Worm (Caenorhabditis elegans): ENCODE results near the gene F21D5.9.

Gene F21D5.9

DNA sequence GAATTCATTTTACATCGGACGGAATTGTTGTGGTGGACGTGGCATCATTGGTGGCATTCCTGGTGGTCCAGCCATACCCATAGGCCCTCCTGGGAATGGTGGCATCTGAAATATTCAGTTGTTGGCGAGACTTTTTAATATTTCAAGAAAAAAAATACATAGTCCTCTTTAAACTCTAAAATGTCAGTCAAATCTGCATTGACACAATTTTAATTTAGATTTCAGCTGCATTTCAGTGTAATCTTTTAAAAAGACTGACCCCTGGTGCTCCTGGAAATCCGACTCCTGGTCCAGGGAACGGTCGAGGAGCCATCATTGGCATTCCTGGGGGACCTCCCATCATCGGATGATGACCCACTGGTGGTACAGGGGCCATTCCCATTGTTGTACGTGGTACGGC is 36.9 kb upstream of the F21D5.9 start:
- TF ChIP-seq pqm-1 (tag; optimal IDR thresholded peaks at IDR 0.05) (no peak), nhr-23 (tag; optimal IDR thresholded peaks at IDR 0.05) (no peak), eor-1 (tag; optimal IDR thresholded peaks at IDR 0.05) (no peak), nhr-77 (tag; optimal IDR thresholded peaks at IDR 0.05) (no peak), nhr-76 (tag; optimal IDR thresholded peaks at IDR 0.05) (no peak), unc-39 (tag; optimal IDR thresholded peaks at IDR 0.05) (no peak), ama-1 (optimal IDR thresholded peaks at IDR 0.05) (no peak), elt-2 (tag; optimal IDR thresholded peaks at IDR 0.05) (no peak), mdl-1 (tag; optimal IDR thresholded peaks at IDR 0.05) (no peak), ztf-11 (tag; optimal IDR thresholded peaks at IDR 0.05) (no peak), mml-1 (tag; optimal IDR thresholded peaks at IDR 0.05) (no peak), nfya-1 (tag; optimal IDR thresholded peaks at IDR 0.05; ENCODE audit: insufficient read depth) (no peak)

DNA sequence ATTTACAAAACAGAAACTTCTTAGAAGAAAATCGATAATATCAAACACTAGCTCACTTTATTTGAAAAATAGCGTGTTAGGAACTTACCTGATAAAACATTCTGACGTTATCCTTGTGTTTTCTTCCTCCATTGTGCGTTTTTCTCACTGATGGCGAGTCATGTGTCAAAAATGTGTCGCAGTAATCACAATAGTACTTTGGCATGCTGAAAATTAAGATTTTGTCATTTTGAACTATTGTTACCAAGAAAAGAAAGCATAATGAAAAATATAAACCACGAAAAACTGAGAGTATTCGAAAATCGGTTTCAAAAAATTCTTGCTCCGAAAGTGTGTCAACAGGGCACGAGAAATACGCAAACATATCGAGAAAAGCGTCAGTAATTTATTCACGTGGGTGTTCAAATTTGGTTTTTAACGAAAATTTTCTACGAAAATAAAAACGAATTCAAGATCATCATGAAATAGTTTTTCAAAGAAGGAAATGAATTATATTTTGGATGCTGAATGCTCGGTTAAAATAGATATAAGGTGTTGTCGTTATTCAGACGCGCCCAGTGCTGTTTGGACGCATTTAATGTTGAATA is 36.1 kb upstream of the F21D5.9 start, which contains the start of gene snrp-3:
Gene snrp-3 (minus strand): TSS at position 206 of the 587 bp plus-strand sequence.
- TF ChIP-seq ztf-11 (tag; optimal IDR thresholded peaks at IDR 0.05) (no peak), fkh-2 (tag; optimal IDR thresholded peaks at IDR 0.05) (no peak), nhr-77 (tag; optimal IDR thresholded peaks at IDR 0.05) (peak; percentile 39), fkh-10 (GFP tag; optimal IDR thresholded peaks at IDR 0.05) (no peak), pqm-1 (tag; optimal IDR thresholded peaks at IDR 0.05) (peak; percentile 62), ceh-16 (tag; optimal IDR thresholded peaks at IDR 0.05) (no peak), jun-1 (tag; optimal IDR thresholded peaks at IDR 0.05) (peak; percentile 76), nhr-11 (tag; optimal IDR thresholded peaks at IDR 0.05) (peak; percentile 38), unc-62 (GFP tag; optimal IDR thresholded peaks at IDR 0.05) (no peak), tbx-2 (tag; optimal IDR thresholded peaks at IDR 0.05) (peak; percentile 49), R02D3.7 (tag; optimal IDR thresholded peaks at IDR 0.05) (peak; percentile 76), hmg-11 (tag; optimal IDR thresholded peaks at IDR 0.05) (peak; percentile 84), elt-2 (tag; optimal IDR thresholded peaks at IDR 0.05) (peak; percentile 42), nhr-67 (tag; optimal IDR thresholded peaks at IDR 0.05) (no peak), sea-2 (GFP tag; optimal IDR thresholded peaks at IDR 0.05) (no peak), fos-1 (tag; optimal IDR thresholded peaks at IDR 0.05) (no peak), snpc-4 (tag; optimal IDR thresholded peaks at IDR 0.05) (peak; percentile 77), egl-5 (tag; optimal IDR thresholded peaks at IDR 0.05) (no peak), nhr-23 (tag; optimal IDR thresholded peaks at IDR 0.05) (peak; percentile 95), lsy-12 (tag; optimal IDR thresholded peaks at IDR 0.05) (peak; percentile 64), lin-15B (tag; optimal IDR thresholded peaks at IDR 0.05) (peak; percentile 89), skn-1 (tag; optimal IDR thresholded peaks at IDR 0.05) (peak; percentile 83), eor-1 (tag; optimal IDR thresholded peaks at IDR 0.05) (no peak), mdl-1 (tag; optimal IDR thresholded peaks at IDR 0.05) (peak; percentile 8), zag-1 (tag; optimal IDR thresholded peaks at IDR 0.05) (no peak), unc-39 (tag; optimal IDR thresholded peaks at IDR 0.05) (no peak), nfya-1 (tag; optimal IDR thresholded peaks at IDR 0.05; ENCODE audit: insufficient read depth) (peak; percentile 84), mml-1 (tag; optimal IDR thresholded peaks at IDR 0.05) (no peak), ama-1 (optimal IDR thresholded peaks at IDR 0.05) (peak; percentile 71), lin-39 (tag; optimal IDR thresholded peaks at IDR 0.05) (peak; percentile 19), nhr-237 (tag; optimal IDR thresholded peaks at IDR 0.05) (no peak), ceh-82 (tag; optimal IDR thresholded peaks at IDR 0.05) (peak; percentile 23), elt-1 (tag; optimal IDR thresholded peaks at IDR 0.05) (no peak), pha-4 (tag; optimal IDR thresholded peaks at IDR 0.05) (peak; percentile 92), elt-3 (tag; optimal IDR thresholded peaks at IDR 0.05) (no peak), nhr-25 (tag; optimal IDR thresholded peaks at IDR 0.05) (peak; percentile 81), ceh-28 (tag; optimal IDR thresholded peaks at IDR 0.05) (peak; percentile 78), nhr-43 (tag; optimal IDR thresholded peaks at IDR 0.05; ENCODE audit: poor library complexity, severe bottlenecking) (peak; percentile 79)

DNA sequence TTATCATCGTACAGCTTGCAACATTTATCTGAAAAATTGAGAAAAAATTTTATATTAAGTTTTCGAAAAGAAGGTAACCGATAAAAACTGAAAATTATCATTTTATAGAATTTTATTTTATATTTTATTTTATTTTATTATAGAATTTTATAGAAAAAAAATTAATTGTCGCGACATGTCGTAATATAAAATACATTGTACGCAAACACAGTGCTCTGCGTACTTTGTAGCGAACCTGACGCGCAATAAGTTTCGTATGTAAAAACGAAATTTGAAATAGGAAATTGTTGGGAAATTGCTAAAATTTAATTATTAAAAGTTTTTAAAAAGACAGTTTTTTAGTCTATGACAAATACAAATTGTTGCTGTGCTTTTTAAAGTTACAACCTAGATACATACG is 32.3 kb upstream of the F21D5.9 start, which contains the start of the genes hst-1 and ints-6:
Gene hst-1 (minus strand): TSS at position 28 of the 400 bp plus-strand sequence.
Gene ints-6 (plus strand): TSS at position 260 of the 400 bp plus-strand sequence.
- no peak for TF ChIP-seq ceh-9 (tag; optimal IDR thresholded peaks at IDR 0.05)
- TF ChIP-seq hmg-11 (tag; optimal IDR thresholded peaks at IDR 0.05), result peak; percentile 29
- TF ChIP-seq tbx-2 (tag; optimal IDR thresholded peaks at IDR 0.05), result no peak
- peak; percentile 8 for TF ChIP-seq lin-15B (tag; optimal IDR thresholded peaks at IDR 0.05)
- TF ChIP-seq nhr-23 (tag; optimal IDR thresholded peaks at IDR 0.05), result peak; percentile 13
- TF ChIP-seq pha-4 (tag; optimal IDR thresholded peaks at IDR 0.05), result peak; percentile 55
